Fruit fly (Drosophila melanogaster) whole organism, prepupa: ENCODE data around the gene CG42305.

Source experiments
- Blimp-1 ChIP-seq: fragments of 200-800 bp; sonication (Bioruptor generic); optimal IDR thresholded peaks from 3 replicates; lab custom pipeline; 2017; ENCODE audit warnings: missing biosample characterization, missing genetic modification characterization, mild to moderate bottlenecking, moderate library complexity, missing genetic modification reagents
- CG10669 ChIP-seq: fragments of 200-800 bp; sonication (Bioruptor generic); optimal IDR thresholded peaks from 3 replicates; lab custom pipeline; 2018; ENCODE audit warnings: missing biosample characterization, mild to moderate bottlenecking, missing genetic modification characterization, moderate library complexity
- CG11762 ChIP-seq: fragments of 200-800 bp; sonication (Bioruptor generic); optimal IDR thresholded peaks from 3 replicates; lab custom pipeline; 2016; ENCODE audit warnings: missing biosample characterization, missing genetic modification characterization; ENCODE audit not compliant: insufficient read depth
- CG15336 ChIP-seq: fragments of 200-800 bp; sonication (Bioruptor generic); IDR thresholded peaks from 2 replicates; pipeline ENCODE4 v1.3.6; 2022; ENCODE audit warnings: missing biosample characterization, missing genetic modification characterization
- CG1621 ChIP-seq: fragments of 200-800 bp; sonication (Bioruptor generic); optimal IDR thresholded peaks from 3 replicates; lab custom pipeline; 2018; ENCODE audit warnings: missing biosample characterization, mild to moderate bottlenecking, missing genetic modification characterization
- CG3032 ChIP-seq: fragments of 200-800 bp; optimal IDR thresholded peaks from 2 replicates; lab custom pipeline; 2019; ENCODE audit warnings: missing biosample characterization, mild to moderate bottlenecking, missing genetic modification characterization, moderate library complexity
- CG31627 ChIP-seq: fragments of 200-800 bp; sonication (Bioruptor generic); optimal IDR thresholded peaks from 3 replicates; lab custom pipeline; 2016; ENCODE audit warnings: missing biosample characterization, missing genetic modification characterization
- CG32006 ChIP-seq: fragments of 200-800 bp; sonication (Bioruptor generic); optimal IDR thresholded peaks from 3 replicates; lab custom pipeline; 2017; ENCODE audit warnings: missing biosample characterization, mild to moderate bottlenecking, missing genetic modification characterization
- CG3919 ChIP-seq: fragments of 200-800 bp; sonication (Bioruptor generic); optimal IDR thresholded peaks from 3 replicates; lab custom pipeline; 2016; ENCODE audit warnings: missing biosample characterization, missing genetic modification characterization
- CG4318 ChIP-seq: fragments of 200-800 bp; sonication (Bioruptor generic); optimal IDR thresholded peaks from 3 replicates; lab custom pipeline; 2017; ENCODE audit warnings: missing biosample characterization, mild to moderate bottlenecking, missing genetic modification characterization
- CG6163 ChIP-seq: fragments of 200-800 bp; sonication (Bioruptor generic); IDR thresholded peaks from 3 replicates; pipeline ENCODE4 v1.3.6; 2022; ENCODE audit warnings: missing biosample characterization, missing genetic modification characterization
- CG6276 ChIP-seq: fragments of 200-800 bp; sonication (Bioruptor generic); optimal IDR thresholded peaks from 2 replicates; lab custom pipeline; 2017; ENCODE audit warnings: missing biosample characterization, mild to moderate bottlenecking, missing genetic modification characterization
- CG6792 ChIP-seq: fragments of 200-800 bp; sonication (Bioruptor generic); optimal IDR thresholded peaks from 3 replicates; lab custom pipeline; 2016; ENCODE audit warnings: missing biosample characterization, missing genetic modification characterization
- CG6854 ChIP-seq: fragments of 200-800 bp; sonication (Bioruptor generic); optimal IDR thresholded peaks from 2 replicates; lab custom pipeline; 2017; ENCODE audit warnings: missing biosample characterization, mild to moderate bottlenecking, missing genetic modification characterization
- CG8319 ChIP-seq: fragments of 200-800 bp; sonication (Bioruptor generic); optimal IDR thresholded peaks from 3 replicates; lab custom pipeline; 2016; ENCODE audit warnings: missing biosample characterization, missing genetic modification characterization
- CG8632 ChIP-seq: fragments of 200-800 bp; sonication (Bioruptor generic); optimal IDR thresholded peaks from 3 replicates; lab custom pipeline; 2016; ENCODE audit warnings: missing biosample characterization, missing genetic modification characterization
- Eip75B ChIP-seq: fragments of 200-800 bp; sonication (Bioruptor generic); optimal IDR thresholded peaks from 3 replicates; lab custom pipeline; 2016; ENCODE audit warnings: missing biosample characterization, missing genetic modification characterization
- Eip78C ChIP-seq: fragments of 200-800 bp; sonication (Bioruptor generic); peaks from one replicate; lab custom pipeline; 2016; ENCODE audit warnings: missing biosample characterization, missing genetic modification characterization
- Eip93F ChIP-seq: fragments of 200-800 bp; sonication (Bioruptor generic); optimal IDR thresholded peaks from 2 replicates; lab custom pipeline; 2016; ENCODE audit warnings: missing biosample characterization, mild to moderate bottlenecking, missing genetic modification characterization
- Ets96B ChIP-seq: fragments of 200-800 bp; optimal IDR thresholded peaks from 2 replicates; lab custom pipeline; 2019; ENCODE audit warnings: missing biosample characterization, mild to moderate bottlenecking, missing genetic modification characterization, moderate library complexity
- Hr4 ChIP-seq: fragments of 200-800 bp; sonication (Bioruptor generic); optimal IDR thresholded peaks from 3 replicates; lab custom pipeline; 2016; ENCODE audit warnings: missing biosample characterization, missing genetic modification characterization
- Lpt ChIP-seq: fragments of 200-800 bp; sonication (Bioruptor generic); optimal IDR thresholded peaks from 3 replicates; lab custom pipeline; 2016; ENCODE audit warnings: missing biosample characterization, missing genetic modification characterization
- OdsH ChIP-seq: fragments of 200-800 bp; sonication (Bioruptor generic); optimal IDR thresholded peaks from 3 replicates; lab custom pipeline; 2016; ENCODE audit warnings: missing biosample characterization, missing genetic modification characterization
- Smox ChIP-seq: fragments of 200-800 bp; sonication (Bioruptor generic); optimal IDR thresholded peaks from 3 replicates; lab custom pipeline; 2016; ENCODE audit warnings: missing biosample characterization, missing genetic modification characterization
- Sox102F ChIP-seq: fragments of 200-800 bp; sonication (Bioruptor generic); optimal IDR thresholded peaks from 2 replicates; lab custom pipeline; 2016; ENCODE audit warnings: missing biosample characterization, mild to moderate bottlenecking, missing genetic modification characterization
- Sox15 ChIP-seq: fragments of 200-800 bp; sonication (Bioruptor generic); optimal IDR thresholded peaks from 3 replicates; lab custom pipeline; 2016; ENCODE audit warnings: missing biosample characterization, missing genetic modification characterization
- dsx ChIP-seq: fragments of 200-800 bp; optimal IDR thresholded peaks from 3 replicates; lab custom pipeline; 2019; ENCODE audit warnings: missing biosample characterization, mild to moderate bottlenecking, missing genetic modification characterization, moderate library complexity; ENCODE audit not compliant: poor library complexity, severe bottlenecking
- esn ChIP-seq: fragments of 200-800 bp; sonication (Bioruptor generic); optimal IDR thresholded peaks from 2 replicates; lab custom pipeline; 2016; ENCODE audit warnings: missing biosample characterization, mild to moderate bottlenecking, missing genetic modification characterization, moderate library complexity
- fd59A ChIP-seq: fragments of 200-800 bp; sonication (Bioruptor generic); optimal IDR thresholded peaks from 2 replicates; lab custom pipeline; 2017; ENCODE audit warnings: missing biosample characterization, mild to moderate bottlenecking, missing genetic modification characterization, missing genetic modification reagents
- fkh ChIP-seq: fragments of 200-800 bp; sonication (Bioruptor generic); optimal IDR thresholded peaks from 3 replicates; lab custom pipeline; 2017; ENCODE audit warnings: missing biosample characterization, mild to moderate bottlenecking, missing genetic modification characterization, moderate library complexity
- lz ChIP-seq: fragments of 200-800 bp; sonication (Bioruptor generic); optimal IDR thresholded peaks from 3 replicates; lab custom pipeline; 2016; ENCODE audit warnings: missing biosample characterization, missing genetic modification characterization
- spab ChIP-seq: fragments of 200-800 bp; sonication (Bioruptor generic); optimal IDR thresholded peaks from 2 replicates; lab custom pipeline; 2017; ENCODE audit warnings: missing biosample characterization, mild to moderate bottlenecking, missing genetic modification characterization, missing genetic modification reagents
- ss ChIP-seq, 2 experiments: fragments of 200-800 bp; sonication (Bioruptor generic); optimal IDR thresholded peaks; 2 replicates in 1 of 2; 3 replicates in 1 of 2; lab custom pipeline; 2017 to 2018; ENCODE audit warnings: mild to moderate bottlenecking in 2 of 2, missing biosample characterization in 2 of 2, missing genetic modification characterization in 2 of 2, moderate library complexity in 1 of 2
- svp ChIP-seq: fragments of 200-800 bp; sonication (Bioruptor generic); peaks from one replicate; lab custom pipeline; 2016; ENCODE audit warnings: missing biosample characterization, missing genetic modification characterization
- topi ChIP-seq: fragments of 200-800 bp; sonication (Bioruptor generic); optimal IDR thresholded peaks from 3 replicates; lab custom pipeline; 2016; ENCODE audit warnings: missing biosample characterization, missing genetic modification characterization
- vri ChIP-seq: fragments of 200-800 bp; sonication (Bioruptor generic); optimal IDR thresholded peaks from 3 replicates; lab custom pipeline; 2016; ENCODE audit warnings: missing biosample characterization, mild to moderate bottlenecking, missing genetic modification characterization

Gene CG42305

DNA sequence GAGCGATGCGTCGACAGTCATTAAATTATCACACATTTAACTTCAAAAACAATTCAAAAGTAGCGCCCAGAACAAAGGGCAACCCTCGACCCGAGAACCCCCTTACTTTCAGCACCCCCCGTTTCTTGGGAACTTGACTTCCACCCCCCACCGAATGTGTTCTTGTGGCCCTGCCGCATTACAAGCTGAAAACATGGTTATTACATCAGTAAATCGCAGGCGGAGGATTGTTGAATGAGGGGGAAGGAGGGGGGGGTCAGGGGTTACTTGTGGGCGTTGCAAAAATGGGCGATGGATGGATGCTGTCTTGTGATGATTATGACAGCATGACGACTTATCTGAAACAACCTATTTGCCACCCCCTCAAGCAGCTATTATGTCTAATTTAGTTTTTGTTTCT is 2.7 kb downstream of the CG42305 start:
- no peak for TF ChIP-seq CG8319 (GFP tag; lab: Kevin White, UChicago)
- TF ChIP-seq vri (GFP tag; lab: Kevin White, UChicago): no peak
- TF ChIP-seq fd59A (GFP tag; lab: Kevin White, UChicago): no peak
- no peak for TF ChIP-seq spab
- TF ChIP-seq Eip93F (GFP tag; lab: Kevin White, UChicago): no peak
- TF ChIP-seq lz (GFP tag; lab: Kevin White, UChicago): no peak
- TF ChIP-seq Smox (GFP tag; lab: Kevin White, UChicago): no peak
- no peak for TF ChIP-seq CG10669 (GFP tag; lab: Kevin White, UChicago)
- TF ChIP-seq OdsH (GFP tag; lab: Kevin White, UChicago): no peak
- no peak for TF ChIP-seq CG32006 (GFP tag; lab: Kevin White, UChicago)

DNA sequence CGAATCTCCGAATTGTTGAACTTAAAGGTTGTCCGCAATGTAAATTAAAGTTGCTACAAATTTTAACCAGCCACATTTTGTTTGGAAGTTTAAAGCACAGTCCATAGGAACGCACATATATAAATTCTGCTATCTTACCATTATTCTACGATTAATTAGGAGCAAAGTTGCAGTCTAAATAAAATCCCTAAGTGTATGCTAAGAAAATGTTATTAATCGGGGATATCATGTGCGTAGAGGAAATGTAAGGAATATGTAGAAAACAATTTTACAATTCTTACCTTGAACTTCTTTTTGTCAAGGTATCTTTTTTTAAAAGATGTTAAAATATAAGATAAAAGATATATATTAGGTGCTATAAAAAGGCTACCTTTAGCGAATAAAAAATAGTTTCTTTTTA is 5.9 kb downstream of the CG42305 start:
- TF ChIP-seq svp (GFP tag; lab: Kevin White, UChicago): peak; percentile 17
- TF ChIP-seq CG3032 (tag; lab: Kevin White, UChicago): no peak

DNA sequence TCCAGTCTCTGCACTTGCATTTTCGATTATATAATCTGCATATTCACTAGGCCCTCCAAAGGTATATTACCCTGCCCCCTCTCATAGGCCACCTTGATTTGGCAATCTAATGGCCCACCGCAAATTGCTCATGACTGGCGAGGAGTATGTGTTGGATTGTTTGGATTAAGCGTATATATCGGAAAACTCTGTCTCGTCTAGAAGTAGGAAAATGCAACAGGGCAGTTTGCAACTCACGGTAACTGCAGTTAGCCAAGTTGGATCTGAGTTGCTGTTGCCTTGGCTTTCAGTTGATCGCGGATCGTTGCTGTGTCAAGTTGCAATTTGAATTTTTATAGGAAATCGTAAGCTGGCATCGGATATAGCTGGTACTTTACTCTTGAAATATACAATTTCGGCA is 6.6 kb downstream of the CG42305 start, which contains the start of gene Ugt36F1:
Gene Ugt36F1, plus strand, starts transcription at position 301 of the 400 bp plus-strand sequence.
- TF ChIP-seq lz (GFP tag; lab: Kevin White, UChicago) (no peak), Lpt (no peak), CG3032 (tag; lab: Kevin White, UChicago) (no peak), ss (GFP tag; optimal IDR thresholded peaks at IDR 0.05; lab: Kevin White, UChicago) (no peak)

DNA sequence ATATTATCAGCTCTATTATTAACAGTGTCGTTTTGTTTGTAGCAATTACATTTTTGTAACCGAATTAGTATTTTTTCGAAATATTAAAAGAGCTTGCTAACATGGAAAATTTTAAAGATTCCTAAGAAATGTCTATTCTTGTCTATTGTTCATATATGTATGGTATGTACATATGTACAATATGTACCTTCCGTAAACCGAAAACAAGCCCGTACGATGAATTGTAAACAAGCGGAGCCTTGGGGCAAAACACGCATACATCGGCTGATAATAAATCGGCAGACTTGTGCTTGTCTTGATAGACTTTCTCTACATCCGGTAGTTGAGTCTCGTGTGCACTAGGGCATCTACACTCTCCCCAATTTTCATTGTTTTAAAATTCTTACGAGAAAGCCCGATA is 10.4 kb downstream of the CG42305 start:
- TF ChIP-seq vri (GFP tag; lab: Kevin White, UChicago): no peak
- no peak for TF ChIP-seq CG8319 (GFP tag; lab: Kevin White, UChicago)
- no peak for TF ChIP-seq CG6792 (GFP tag; lab: Kevin White, UChicago)
- peak; percentile 73 for TF ChIP-seq fkh (GFP tag; lab: Kevin White, UChicago)
- TF ChIP-seq Hr4 (GFP tag; lab: Kevin White, UChicago): no peak
- TF ChIP-seq CG8632 (GFP tag; lab: Kevin White, UChicago): peak; percentile 3

DNA sequence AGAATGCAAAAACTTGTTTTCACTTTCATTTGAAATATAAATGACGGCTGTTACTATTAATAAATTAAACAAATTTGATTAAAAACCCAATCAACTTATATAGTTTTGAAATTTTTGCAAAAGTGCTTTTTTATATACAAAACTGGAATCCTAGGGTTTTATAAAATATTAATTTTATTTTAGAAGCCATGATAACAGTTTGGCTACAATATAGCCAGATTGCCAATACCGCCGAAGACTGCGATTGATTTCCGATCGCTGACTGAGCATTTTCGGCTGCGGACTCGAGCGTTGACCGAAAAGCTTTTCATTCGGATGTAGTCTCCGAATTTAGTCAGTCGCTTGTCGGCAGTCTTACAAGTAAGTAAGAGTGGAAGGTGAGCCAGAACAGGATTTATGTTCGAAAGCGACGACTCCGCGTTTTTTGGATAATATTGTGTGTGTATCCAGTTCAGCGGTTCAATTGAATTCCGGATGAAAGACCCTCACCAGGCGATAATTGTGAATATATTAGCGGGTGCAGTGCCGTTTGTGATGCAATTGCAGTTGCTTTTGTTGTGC is 10.9 kb downstream of the CG42305 start, which contains the start of gene Ugt36D1:
Gene Ugt36D1, plus strand, starts transcription at position 306 of the 561 bp plus-strand sequence.
- TF ChIP-seq CG6792 (GFP tag; lab: Kevin White, UChicago) (no peak), topi (GFP tag; lab: Kevin White, UChicago) (peak; percentile 30), Eip93F (GFP tag; lab: Kevin White, UChicago) (peak; percentile 55), CG8632 (GFP tag; lab: Kevin White, UChicago) (no peak), Sox102F (GFP tag; lab: Kevin White, UChicago) (peak; percentile 4), CG6854 (peak; percentile 76), spab (no peak), CG6276 (GFP tag; lab: Kevin White, UChicago) (no peak), fkh (GFP tag; lab: Kevin White, UChicago) (no peak), CG3919 (GFP tag; lab: Kevin White, UChicago) (peak; percentile 19), Sox15 (GFP tag; lab: Kevin White, UChicago) (no peak), dsx (GFP tag; lab: Kevin White, UChicago) (peak; percentile 11), lz (GFP tag; lab: Kevin White, UChicago) (peak; percentile 7), CG31627 (GFP tag; lab: Kevin White, UChicago) (no peak), CG4318 (no peak), vri (GFP tag; lab: Kevin White, UChicago) (peak; percentile 82), svp (GFP tag; lab: Kevin White, UChicago) (peak; percentile 82), CG15336 (peak; percentile 37; the same call in 1 of the 2 replicates), Eip78C (GFP tag; lab: Kevin White, UChicago) (peak; percentile 41), CG11762 (GFP tag; lab: Kevin White, UChicago) (no peak), Eip75B (peak; percentile 13), esn (GFP tag; lab: Kevin White, UChicago) (peak; percentile 22), CG6163 (GFP tag; lab: Robert Waterston, UW) (peak; percentile 50; the same call in 2 of the 3 replicates), Hr4 (GFP tag; lab: Kevin White, UChicago) (peak; percentile 14), Ets96B (tag; lab: Kevin White, UChicago) (no peak), Blimp-1 (GFP tag; lab: Kevin White, UChicago) (peak; percentile 92), CG1621 (tag; lab: Kevin White, UChicago) (peak; percentile 25)
